Fruit fly (Drosophila melanogaster): ENCODE results near the gene Srp54k.

The Srp54k gene

DNA sequence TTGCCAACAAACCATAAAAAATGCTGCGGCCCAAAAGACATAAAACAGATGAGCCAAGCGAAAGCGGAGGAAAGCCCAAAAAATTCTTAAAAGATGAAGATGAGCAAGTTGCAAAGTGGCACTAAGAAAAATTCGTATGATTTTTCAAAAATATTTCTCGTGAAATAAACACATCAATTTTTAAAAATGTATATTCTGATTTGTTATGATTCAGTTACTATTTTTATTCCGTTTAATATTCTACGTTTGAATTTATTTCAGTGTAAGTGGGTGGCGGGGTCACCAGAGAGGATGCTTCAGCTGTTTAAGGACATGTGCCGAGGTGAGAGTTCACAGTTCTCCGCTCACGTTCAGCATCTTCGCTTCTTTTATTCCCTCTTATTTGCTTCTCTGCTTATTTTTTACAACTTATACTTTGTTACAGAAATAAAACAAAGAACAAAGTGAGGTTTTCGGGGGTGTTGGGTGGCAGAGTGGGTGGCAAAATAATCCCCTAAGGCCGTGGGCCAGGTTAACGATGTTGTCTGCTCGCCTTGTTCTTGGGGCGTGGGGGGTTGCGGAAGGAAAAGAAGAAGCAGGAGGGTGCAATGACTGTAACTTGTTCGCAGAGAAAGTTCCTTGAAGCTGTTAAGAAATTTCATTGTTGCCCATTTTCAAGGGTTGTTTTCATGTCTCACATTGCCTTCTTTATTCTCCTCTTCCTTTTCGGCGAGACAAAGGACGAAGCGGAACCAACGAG is 29.9 kb downstream of the Srp54k start (continued):
- TF ChIP-seq dati (GFP tag; IDR thresholded peaks at IDR 0.05) (no peak), unc-4 (GFP tag; IDR thresholded peaks at IDR 0.05; ENCODE audit: partially characterized antibody) (no peak), zfh2 (GFP tag; optimal IDR thresholded peaks at IDR 0.05) (peak; percentile 20), B-H2 (GFP tag; optimal IDR thresholded peaks at IDR 0.05) (no peak), CG2678 (tag; optimal IDR thresholded peaks at IDR 0.05) (peak; percentile 72), Adf1 (GFP tag; IDR thresholded peaks at IDR 0.05) (no peak), Gsc (GFP tag; IDR thresholded peaks at IDR 0.05) (no peak), tin (GFP tag; optimal IDR thresholded peaks at IDR 0.05) (peak; percentile 32), hb (GFP tag; IDR thresholded peaks at IDR 0.05; ENCODE audit: partially characterized antibody) (no peak), seq (GFP tag; IDR thresholded peaks at IDR 0.05) (0 out of 2 replicates have a peak, but pooled peaks have one; percentile 47), bowl (GFP tag; IDR thresholded peaks at IDR 0.05) (no peak), Mes4 (GFP tag; optimal IDR thresholded peaks at IDR 0.05) (no peak), CkIIα-i1 (GFP tag; IDR thresholded peaks at IDR 0.05) (no peak), CG5953 (GFP tag; IDR thresholded peaks at IDR 0.05) (no peak), ind (GFP tag; optimal IDR thresholded peaks at IDR 0.05) (peak; percentile 27), CG12659 (GFP tag; optimal IDR thresholded peaks at IDR 0.05) (peak; percentile 51), bab2 (GFP tag; optimal IDR thresholded peaks at IDR 0.05) (peak; percentile 17), Hmr (GFP tag; optimal IDR thresholded peaks at IDR 0.05) (peak; percentile 75), vvl (GFP tag; IDR thresholded peaks at IDR 0.05) (peak; percentile 77), sim (GFP tag; IDR thresholded peaks at IDR 0.05) (no peak; the same call in 1 of the 2 replicates), bbx (GFP tag; IDR thresholded peaks at IDR 0.05; ENCODE audit: partially characterized antibody) (no peak), cwo (GFP tag; optimal IDR thresholded peaks at IDR 0.05) (peak; percentile 62), CG9727 (GFP tag; optimal IDR thresholded peaks at IDR 0.05) (peak; percentile 54), CG16815 (GFP tag; optimal IDR thresholded peaks at IDR 0.05) (no peak), Dbx (GFP tag; IDR thresholded peaks at IDR 0.05) (peak; percentile 56; the same call in 1 of the 3 replicates), CG43689 (GFP tag; IDR thresholded peaks at IDR 0.05) (no peak), CG34224 (GFP tag; IDR thresholded peaks at IDR 0.05; ENCODE audit: partially characterized antibody) (no peak), CG2116 (GFP tag; optimal IDR thresholded peaks at IDR 0.05) (no peak), grn (GFP tag; optimal IDR thresholded peaks at IDR 0.05) (no peak), sens-2 (GFP tag; IDR thresholded peaks at IDR 0.05) (no peak), ATbp (GFP tag; optimal IDR thresholded peaks at IDR 0.05) (no peak), da (GFP tag; optimal IDR thresholded peaks at IDR 0.05) (no peak), danr (GFP tag; IDR thresholded peaks at IDR 0.05) (no peak), sens (GFP tag) (peak; percentile 85), Max (GFP tag; optimal IDR thresholded peaks at IDR 0.05) (no peak), Hr51 (GFP tag; optimal IDR thresholded peaks at IDR 0.05) (peak; percentile 4 to 66), Hand (GFP tag; optimal IDR thresholded peaks at IDR 0.05) (peak; percentile 69), CG7271 (tag; optimal IDR thresholded peaks at IDR 0.05) (no peak), pb (GFP tag; optimal IDR thresholded peaks at IDR 0.05) (peak; percentile 24), CG16779 (GFP tag; IDR thresholded peaks at IDR 0.05) (no peak), kah (GFP tag; optimal IDR thresholded peaks at IDR 0.05) (no peak), Mrtf (GFP tag; IDR thresholded peaks at IDR 0.05) (0 out of 3 replicates have a peak, but pooled peaks have one; percentile 45), gsb (GFP tag; IDR thresholded peaks at IDR 0.05) (no peak), Fer1 (GFP tag; optimal IDR thresholded peaks at IDR 0.05) (peak; percentile 78), lola (GFP tag; optimal IDR thresholded peaks at IDR 0.05) (no peak), CG4617 (GFP tag; optimal IDR thresholded peaks at IDR 0.05; ENCODE audit: borderline replicate concordance) (no peak), br (optimal IDR thresholded peaks at IDR 0.05) (no peak), caup (GFP tag; optimal IDR thresholded peaks at IDR 0.05; ENCODE audit: severe bottlenecking) (peak; percentile 43), row (GFP tag; IDR thresholded peaks at IDR 0.05) (peak; percentile 71), Aef1 (GFP tag; IDR thresholded peaks at IDR 0.05) (0 out of 3 replicates have a peak, but pooled peaks have one; percentile 15)

All from whole organism, embryonic.